Worm (Caenorhabditis elegans) whole organism, midembryonic: ENCODE data around the gene str-82.

Experiments used
- T22C8.4 ChIP-seq: fragments of 200-800 bp; sonication (Bioruptor generic); IDR thresholded peaks from 2 replicates; pipeline ENCODE4 v1.3.6; 2022; ENCODE audit warnings: missing genetic modification characterization, missing compliant biosample characterization
- cog-1 ChIP-seq: sonication (generic microtip); optimal IDR thresholded peaks from 2 replicates; lab custom pipeline; 2016; ENCODE audit warnings: missing genetic modification characterization, missing compliant biosample characterization
- tab-1 ChIP-seq: fragments of 200-800 bp; sonication (Bioruptor generic); IDR thresholded peaks from 2 replicates; pipeline ENCODE4 v1.3.6; 2022; ENCODE audit warnings: missing genetic modification characterization, missing compliant biosample characterization

DNA sequence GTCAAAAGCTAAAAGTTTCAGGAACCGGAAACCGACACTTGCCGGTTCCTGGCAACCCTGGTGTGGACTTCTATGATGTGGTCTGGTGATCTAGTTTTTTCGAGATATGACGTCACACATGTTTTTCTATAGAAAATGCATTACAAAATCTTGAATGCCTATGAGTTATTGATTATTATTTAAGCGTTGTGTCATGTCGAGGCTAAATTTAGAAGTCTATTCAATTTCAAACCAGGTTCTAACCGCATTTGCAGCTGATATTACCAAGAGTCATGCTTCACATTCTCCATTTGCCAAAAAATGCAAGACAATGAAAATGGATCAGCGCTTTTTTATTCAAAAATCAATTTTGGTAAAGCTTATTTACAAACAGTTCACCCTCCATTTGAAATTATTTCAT lies 44.7 kb downstream of the str-82 start, which contains the start of gene K09D9.3:
- no peak for TF ChIP-seq cog-1
- no peak for TF ChIP-seq tab-1 (GFP tag; lab: Robert Waterston, UW)
- TF ChIP-seq T22C8.4 (GFP tag; lab: Robert Waterston, UW), result no peak
